Fruit fly (Drosophila melanogaster) S2 (cell line): ENCODE results near the gene GlnRS.

Experiments used
- CG8478 ChIP-seq: fragments of >200 bp; optimal IDR thresholded peaks from 2 replicates; lab custom pipeline; 2018
- CTCF ChIP-seq, 2 experiments: fragments of >200 bp; optimal IDR thresholded peaks; 2 replicates each; lab custom pipeline; 2018

GlnRS gene

dm6 chr3R:25249145-25250141 lies 16.1 kb downstream of the GlnRS start, which contains the start of gene Nup358:
Gene Nup358 (plus strand): TSS chr3R:25249348.
- TF ChIP-seq CG8478 (lab: Kevin White, UChicago): no peak
- TF ChIP-seq CTCF (optimal IDR thresholded peaks at IDR 0.05; lab: Kevin White, UChicago): peak; percentile 8 to 30

- TF ChIP-seq CTCF (optimal IDR thresholded peaks at IDR 0.05; lab: Kevin White, UChicago) (peak in 1 of 2 experiments; percentile 31), CG8478 (lab: Kevin White, UChicago) (no peak)
Observed at dm6 chr3R:25247379-25247869, 18.1 kb downstream of the GlnRS start, which contains the start of the genes RpS27 and Nup37. Gene RpS27 (minus strand): TSS chr3R:25247514. Gene Nup37 (plus strand): TSS chr3R:25247658.

dm6 chr3R:25245052-25245813 lies 20.3 kb downstream of the GlnRS start, which contains the start of gene bam:
Gene bam (minus strand): TSS chr3R:25245109.
- TF ChIP-seq CTCF (optimal IDR thresholded peaks at IDR 0.05; lab: Kevin White, UChicago) (peak; percentile 34 to 61), CG8478 (lab: Kevin White, UChicago) (no peak)

- no peak for TF ChIP-seq CTCF (optimal IDR thresholded peaks at IDR 0.05; lab: Kevin White, UChicago)
- no peak for TF ChIP-seq CG8478 (lab: Kevin White, UChicago)
Observed at dm6 chr3R:25241507-25242070, 23.9 kb downstream of the GlnRS start, which contains the start of gene CG11854. Gene CG11854 (plus strand): TSS chr3R:25242020.

- TF ChIP-seq CTCF (optimal IDR thresholded peaks at IDR 0.05; lab: Kevin White, UChicago) (no peak), CG8478 (lab: Kevin White, UChicago) (no peak)
Observed at dm6 chr3R:25239880-25240279, 25.6 kb downstream of the GlnRS start, which contains the start of gene to. Gene to (plus strand): TSS chr3R:25240180.

- TF ChIP-seq CTCF (optimal IDR thresholded peaks at IDR 0.05; lab: Kevin White, UChicago) (no peak), CG8478 (lab: Kevin White, UChicago) (no peak)
Observed at dm6 chr3R:25238771-25239700, 26.5 kb downstream of the GlnRS start.

dm6 chr3R:25237314-25237713 lies 28.2 kb downstream of the GlnRS start, which contains the start of gene Jhbp7:
Gene Jhbp7 (plus strand): TSS chr3R:25237614.
- TF ChIP-seq CTCF (optimal IDR thresholded peaks at IDR 0.05; lab: Kevin White, UChicago) (no peak), CG8478 (lab: Kevin White, UChicago) (no peak)

dm6 chr3R:25236121-25236520 lies 29.4 kb downstream of the GlnRS start:
- TF ChIP-seq CTCF (optimal IDR thresholded peaks at IDR 0.05; lab: Kevin White, UChicago) (no peak), CG8478 (lab: Kevin White, UChicago) (no peak)

dm6 chr3R:25235362-25235761 lies 30.2 kb downstream of the GlnRS start, which contains the start of gene Sil1:
Gene Sil1 (minus strand): TSS chr3R:25235529.
- peak in 1 of 2 experiments; percentile 8 for TF ChIP-seq CTCF (optimal IDR thresholded peaks at IDR 0.05; lab: Kevin White, UChicago)
- no peak for TF ChIP-seq CG8478 (lab: Kevin White, UChicago)

dm6 chr3R:25232271-25232989 lies 33.1 kb downstream of the GlnRS start, which contains the start of gene Cad96Cb:
Gene Cad96Cb (minus strand): TSS chr3R:25232321.
- no peak for TF ChIP-seq CTCF (optimal IDR thresholded peaks at IDR 0.05; lab: Kevin White, UChicago)
- no peak for TF ChIP-seq CG8478 (lab: Kevin White, UChicago)

- TF ChIP-seq CTCF (optimal IDR thresholded peaks at IDR 0.05; lab: Kevin White, UChicago) (no peak), CG8478 (lab: Kevin White, UChicago) (no peak)
Observed at dm6 chr3R:25225483-25225882, 40.0 kb downstream of the GlnRS start.

dm6 chr3R:25221203-25221807 lies 44.2 kb downstream of the GlnRS start, which contains the start of gene Alg9:
Gene Alg9 (plus strand): TSS chr3R:25221589.
- peak in 1 of 2 experiments; percentile 2 for TF ChIP-seq CTCF (optimal IDR thresholded peaks at IDR 0.05; lab: Kevin White, UChicago)
- no peak for TF ChIP-seq CG8478 (lab: Kevin White, UChicago)
